Worm (Caenorhabditis elegans): Measurements from ENCODE around the gene lro-1.

DNA sequence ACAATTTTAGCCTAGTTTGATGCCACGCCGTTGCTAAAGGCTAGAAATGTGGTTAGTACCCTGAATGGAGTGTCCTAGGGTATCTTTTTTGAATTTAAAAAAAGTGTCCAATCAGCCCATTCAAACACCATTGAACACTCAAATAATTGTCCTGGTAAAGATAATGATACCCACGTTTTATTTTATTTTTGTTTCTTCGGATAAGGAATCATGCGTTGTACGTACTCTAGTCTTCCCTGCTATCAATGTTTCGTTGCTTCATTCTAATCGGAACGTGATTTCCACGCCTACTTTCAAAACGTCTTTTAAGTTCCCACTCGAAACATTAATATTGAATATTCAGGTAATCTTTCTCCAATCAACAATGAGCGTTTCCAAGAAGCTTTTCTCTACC is 31.3 kb upstream of the lro-1 start, which contains the start of gene got-2.2:
- TF ChIP-seq unc-62 (GFP tag; optimal IDR thresholded peaks at IDR 0.05) (no peak), nhr-237 (tag; optimal IDR thresholded peaks at IDR 0.05) (no peak)
